Fruit fly (Drosophila melanogaster) whole organism, embryonic: Measurements from ENCODE around the gene CG32354.
A peak's percentile ranks its signal among the peaks of the same experiment; 100 is the strongest.

Source experiments
- Aef1 ChIP-seq: fragments of 200-800 bp; sonication (Bioruptor generic); IDR thresholded peaks from 3 replicates; pipeline ENCODE4 v1.3.6; 2022; ENCODE audit warnings: missing biosample characterization, missing genetic modification characterization
- Blimp-1 ChIP-seq: fragments of 200-800 bp; sonication (Bioruptor generic); optimal IDR thresholded peaks from 3 replicates; lab custom pipeline; 2018; ENCODE audit warnings: missing biosample characterization, missing genetic modification characterization, mild to moderate bottlenecking, moderate library complexity, missing genetic modification reagents
- CG10321 ChIP-seq: fragments of 200-800 bp; sonication (Bioruptor generic); IDR thresholded peaks from 2 replicates; pipeline ENCODE4 v1.3.6; 2022; ENCODE audit warnings: missing biosample characterization, missing genetic modification characterization
- CG11247 ChIP-seq: fragments of 200-800 bp; sonication (Bioruptor generic); IDR thresholded peaks from 2 replicates; pipeline ENCODE4 v1.3.6; 2022; ENCODE audit warnings: missing biosample characterization, missing genetic modification characterization
- CG11560 ChIP-seq: fragments of 200-800 bp; sonication (Bioruptor generic); IDR thresholded peaks from 3 replicates; pipeline ENCODE4 v1.3.6; 2022; ENCODE audit warnings: missing biosample characterization, missing genetic modification characterization
- CG15269 ChIP-seq: fragments of 200-800 bp; sonication (Bioruptor generic); optimal IDR thresholded peaks from 2 replicates; lab custom pipeline; 2018; ENCODE audit warnings: missing biosample characterization, mild to moderate bottlenecking, missing genetic modification characterization, moderate library complexity
- CG17802 ChIP-seq: fragments of 200-800 bp; sonication (Bioruptor generic); optimal IDR thresholded peaks from 2 replicates; lab custom pipeline; 2018; ENCODE audit warnings: missing biosample characterization, mild to moderate bottlenecking, missing genetic modification characterization, moderate library complexity
- CG4360 ChIP-seq: fragments of 200-800 bp; sonication (Bioruptor generic); IDR thresholded peaks from 2 replicates; pipeline ENCODE4 v1.3.6; 2022; ENCODE audit warnings: missing biosample characterization, missing genetic modification characterization
- CG4617 ChIP-seq: fragments of 200-800 bp; sonication (Bioruptor generic); optimal IDR thresholded peaks from 3 replicates; lab custom pipeline; 2016; ENCODE audit warnings: missing biosample characterization, missing genetic modification characterization, borderline replicate concordance
- CG4820 ChIP-seq: fragments of 200-800 bp; sonication (Bioruptor generic); optimal IDR thresholded peaks from 3 replicates; lab custom pipeline; 2016; ENCODE audit warnings: missing biosample characterization, missing genetic modification characterization
- CG8281 ChIP-seq: fragments of 200-800 bp; sonication (Bioruptor generic); optimal IDR thresholded peaks from 2 replicates; lab custom pipeline; 2018; ENCODE audit warnings: missing biosample characterization, mild to moderate bottlenecking, missing genetic modification characterization, moderate library complexity
- CTCF ChIP-seq: fragments of 200-800 bp; sonication (Bioruptor generic); optimal IDR thresholded peaks from 2 replicates; lab custom pipeline; 2017; ENCODE audit warnings: missing biosample characterization, mild to moderate bottlenecking, missing genetic modification characterization, moderate library complexity
- Dll ChIP-seq: fragments of 200-800 bp; sonication (Bioruptor generic); IDR thresholded peaks from 4 replicates; pipeline ENCODE4 v1.3.6; 2022; ENCODE audit warnings: missing biosample characterization, missing genetic modification characterization; ENCODE audit not compliant: partially characterized antibody
- E2f2 ChIP-seq: fragments of 200-800 bp; sonication (Bioruptor generic); IDR thresholded peaks from 2 replicates; pipeline ENCODE4 v1.3.6; 2022; ENCODE audit warnings: missing biosample characterization, missing genetic modification characterization
- ERR ChIP-seq: fragments of 200-800 bp; sonication (Bioruptor generic); optimal IDR thresholded peaks from 2 replicates; lab custom pipeline; 2016; ENCODE audit warnings: missing biosample characterization, missing genetic modification characterization
- Ets65A ChIP-seq: fragments of 200-800 bp; sonication (Bioruptor generic); peaks from one replicate; lab custom pipeline; 2016; ENCODE audit warnings: missing biosample characterization, missing genetic modification characterization
- Hr78 ChIP-seq, 2 experiments: fragments of 200-800 bp in 1 of 2; fragments of >200 bp in 1 of 2; sonication (Bioruptor generic) in 1 of 2; optimal IDR thresholded peaks; 2 replicates each; lab custom pipeline; 2017 to 2019; ENCODE audit warnings: missing biosample characterization in 2 of 2, missing genetic modification characterization in 2 of 2, mild to moderate bottlenecking in 1 of 2, moderate library complexity in 1 of 2
- Lhr ChIP-seq: fragments of 200-800 bp; sonication (Bioruptor generic); optimal IDR thresholded peaks from 3 replicates; lab custom pipeline; 2017; ENCODE audit warnings: mild to moderate bottlenecking, missing biosample characterization, missing genetic modification reagents, missing genetic modification characterization
- NfI ChIP-seq: fragments of 200-800 bp; sonication (Bioruptor generic); optimal IDR thresholded peaks from 3 replicates; lab custom pipeline; 2018; ENCODE audit warnings: missing biosample characterization, mild to moderate bottlenecking, missing genetic modification characterization, moderate library complexity
- Opbp ChIP-seq: fragments of 200-800 bp; sonication (Bioruptor generic); IDR thresholded peaks from 3 replicates; pipeline ENCODE4 v1.3.6; 2022; ENCODE audit warnings: missing biosample characterization, missing genetic modification characterization; ENCODE audit not compliant: partially characterized antibody
- Trl ChIP-seq, 3 experiments: fragments of >200 bp in 2 of 3; fragments of 200-800 bp in 1 of 3; sonication (Bioruptor generic) in 1 of 3; optimal IDR thresholded peaks; 2 replicates in 1 of 3; 3 replicates in 2 of 3; lab custom pipeline; 2016 to 2017; ENCODE audit warnings: missing biosample characterization in 1 of 3, missing genetic modification characterization in 1 of 3
- ash1 ChIP-seq: fragments of 200-800 bp; sonication (Bioruptor generic); optimal IDR thresholded peaks from 2 replicates; lab custom pipeline; 2018; ENCODE audit warnings: missing biosample characterization, mild to moderate bottlenecking, missing genetic modification characterization
- bcd ChIP-seq: fragments of 200-800 bp; sonication (Bioruptor generic); optimal IDR thresholded peaks from 2 replicates; lab custom pipeline; 2017; ENCODE audit warnings: missing biosample characterization, mild to moderate bottlenecking, missing genetic modification characterization
- btn ChIP-seq: fragments of 200-800 bp; sonication (Bioruptor generic); optimal IDR thresholded peaks from 2 replicates; lab custom pipeline; 2016; ENCODE audit warnings: missing biosample characterization, missing genetic modification characterization
- chif ChIP-seq, 2 experiments: fragments of 200-800 bp; sonication (Bioruptor generic); optimal IDR thresholded peaks; 3 replicates each; lab custom pipeline; 2016; ENCODE audit warnings: missing biosample characterization in 2 of 2, missing genetic modification characterization in 2 of 2
- danr ChIP-seq: fragments of 200-800 bp; sonication (Bioruptor generic); IDR thresholded peaks from 2 replicates; pipeline ENCODE4 v1.3.6; 2022; ENCODE audit warnings: missing biosample characterization, missing genetic modification characterization
- jigr1 ChIP-seq: fragments of 200-800 bp; sonication (Bioruptor generic); IDR thresholded peaks from 3 replicates; pipeline ENCODE4 v1.3.6; 2022; ENCODE audit warnings: missing biosample characterization, missing genetic modification characterization
- jing ChIP-seq: fragments of 200-800 bp; sonication (Bioruptor generic); optimal IDR thresholded peaks from 2 replicates; lab custom pipeline; 2018; ENCODE audit warnings: missing biosample characterization, mild to moderate bottlenecking, missing genetic modification characterization
- kay ChIP-seq: fragments of 200-800 bp; sonication (Bioruptor generic); optimal IDR thresholded peaks from 2 replicates; lab custom pipeline; 2016; ENCODE audit warnings: missing biosample characterization, missing genetic modification characterization
- kni ChIP-seq: fragments of 200-800 bp; sonication (Bioruptor generic); optimal IDR thresholded peaks from 3 replicates; lab custom pipeline; 2017; ENCODE audit warnings: mild to moderate bottlenecking, missing biosample characterization, missing genetic modification reagents, missing genetic modification characterization
- knrl ChIP-seq: fragments of 200-800 bp; sonication (Bioruptor generic); IDR thresholded peaks from 3 replicates; pipeline ENCODE4 v1.3.6; 2022; ENCODE audit warnings: missing biosample characterization, missing genetic modification characterization; ENCODE audit not compliant: partially characterized antibody
- mld ChIP-seq: fragments of 200-800 bp; sonication (Bioruptor generic); IDR thresholded peaks from 3 replicates; pipeline ENCODE4 v1.3.6; 2022; ENCODE audit warnings: missing biosample characterization, missing genetic modification characterization; ENCODE audit not compliant: partially characterized antibody
- nmo ChIP-seq: fragments of 200-800 bp; sonication (Bioruptor generic); optimal IDR thresholded peaks from 2 replicates; lab custom pipeline; 2018; ENCODE audit warnings: missing biosample characterization, mild to moderate bottlenecking, missing genetic modification characterization, moderate library complexity
- pros ChIP-seq: fragments of 200-800 bp; sonication (Bioruptor generic); optimal IDR thresholded peaks from 3 replicates; lab custom pipeline; 2019; ENCODE audit warnings: missing biosample characterization, mild to moderate bottlenecking, missing genetic modification characterization, moderate library complexity
- ro ChIP-seq: fragments of 200-800 bp; sonication (Bioruptor generic); IDR thresholded peaks from 2 replicates; pipeline ENCODE4 v1.3.6; 2022; ENCODE audit warnings: missing biosample characterization, missing genetic modification characterization
- schlank ChIP-seq: fragments of 200-800 bp; sonication (Bioruptor generic); optimal IDR thresholded peaks from 2 replicates; lab custom pipeline; 2018; ENCODE audit warnings: missing biosample characterization, mild to moderate bottlenecking, missing genetic modification characterization
- sd ChIP-seq: fragments of 200-800 bp; sonication (Bioruptor generic); optimal IDR thresholded peaks from 3 replicates; lab custom pipeline; 2018; ENCODE audit warnings: missing biosample characterization, mild to moderate bottlenecking, missing genetic modification characterization, moderate library complexity
- sens ChIP-seq: fragments of 200-800 bp; sonication (Bioruptor generic); peaks from one replicate; lab custom pipeline; 2016; ENCODE audit warnings: missing biosample characterization, missing genetic modification characterization
- slp2 ChIP-seq: fragments of 200-800 bp; sonication (Bioruptor generic); optimal IDR thresholded peaks from 2 replicates; lab custom pipeline; 2016; ENCODE audit warnings: missing biosample characterization, missing genetic modification characterization
- so ChIP-seq: fragments of 200-800 bp; sonication (Bioruptor generic); IDR thresholded peaks from 3 replicates; pipeline ENCODE4 v1.3.6; 2022; ENCODE audit warnings: missing biosample characterization, missing genetic modification characterization
- sqz ChIP-seq: fragments of 200-800 bp; sonication (Bioruptor generic); optimal IDR thresholded peaks from 3 replicates; lab custom pipeline; 2018; ENCODE audit warnings: missing biosample characterization, mild to moderate bottlenecking, missing genetic modification characterization
- tx ChIP-seq: fragments of 200-800 bp; sonication (Bioruptor generic); optimal IDR thresholded peaks from 2 replicates; lab custom pipeline; 2016; ENCODE audit warnings: missing biosample characterization, missing genetic modification characterization

Gene CG32354

DNA sequence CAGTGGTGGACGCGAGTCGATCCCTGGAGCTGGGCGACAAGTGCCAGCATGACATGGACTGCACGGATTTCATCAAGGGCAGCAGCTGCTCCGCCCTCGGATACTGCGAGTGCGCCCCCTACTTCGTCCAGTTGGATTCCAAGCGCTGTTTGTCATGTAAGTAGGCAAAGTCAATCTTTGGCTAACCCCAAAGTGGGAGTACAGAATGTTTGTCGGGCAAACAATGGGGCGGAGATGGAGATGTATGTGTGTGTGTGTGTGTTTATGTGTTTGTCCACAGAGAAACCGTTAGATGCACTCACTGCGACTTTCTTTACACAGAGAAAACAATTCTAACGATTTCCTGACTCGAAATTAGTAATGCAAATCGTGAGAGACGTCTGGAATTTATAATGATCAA lies 42.8 kb downstream of the CG32354 start (continued):
- no peak for TF ChIP-seq btn (GFP tag; lab: Kevin White, UChicago)
- TF ChIP-seq schlank (tag; lab: Kevin White, UChicago), result no peak
- TF ChIP-seq Lhr (GFP tag; lab: Kevin White, UChicago), result peak; percentile 6
- TF ChIP-seq tx (GFP tag; lab: Kevin White, UChicago), result no peak
- TF ChIP-seq jing (GFP tag; lab: Kevin White, UChicago), result no peak
- TF ChIP-seq danr (GFP tag; lab: Robert Waterston, UW), result no peak
- TF ChIP-seq Trl (optimal IDR thresholded peaks at IDR 0.05; lab: Kevin White, UChicago), result no peak
- no peak for TF ChIP-seq Trl (GFP tag; optimal IDR thresholded peaks at IDR 0.05; lab: Kevin White, UChicago)
- no peak for TF ChIP-seq knrl (GFP tag; lab: Robert Waterston, UW)
- no peak for TF ChIP-seq Dll (GFP tag; lab: Robert Waterston, UW)
- peak; percentile 73 for TF ChIP-seq sens

DNA sequence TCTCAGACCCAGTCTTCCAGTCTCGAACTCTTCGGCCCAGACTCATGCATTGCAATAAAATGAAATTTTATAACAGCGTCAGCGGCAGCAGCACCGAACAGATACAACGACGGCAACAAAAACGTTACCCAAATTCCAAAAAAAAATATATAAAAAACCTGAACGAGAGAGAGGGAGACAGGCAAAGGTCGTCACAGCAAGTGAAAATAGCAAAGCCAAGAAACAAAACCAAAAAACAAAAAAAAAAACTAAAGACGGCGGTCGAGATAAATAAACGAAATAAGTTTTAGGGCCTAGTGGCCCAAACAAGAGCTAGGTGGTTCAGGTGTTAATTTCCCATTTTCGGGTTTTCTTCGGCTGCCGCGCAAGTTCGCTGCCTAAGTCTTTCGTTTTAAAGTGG lies 47.9 kb downstream of the CG32354 start:
- TF ChIP-seq E2f2 (no peak), Aef1 (GFP tag; lab: Robert Waterston, UW) (no peak), CG11247 (0 out of 2 replicates have a peak, but pooled peaks have one; percentile 38), CG10321 (GFP tag; lab: Robert Waterston, UW) (no peak), CG8281 (no peak), CG4617 (GFP tag; lab: Kevin White, UChicago) (no peak), Hr78 (GFP tag; optimal IDR thresholded peaks at IDR 0.05; lab: Kevin White, UChicago) (peak in 1 of 2 experiments; percentile 47), kay (GFP tag; lab: Kevin White, UChicago) (no peak), bcd (GFP tag; lab: Kevin White, UChicago) (no peak), jigr1 (GFP tag; lab: Robert Waterston, UW) (no peak), CG15269 (tag; lab: Kevin White, UChicago) (peak; percentile 70), CG4360 (GFP tag; lab: Robert Waterston, UW) (no peak), sens (peak; percentile 11), CG11560 (tag; lab: Robert Waterston, UW) (no peak), CG4820 (no peak), mld (GFP tag; lab: Robert Waterston, UW) (no peak), ash1 (GFP tag; lab: Kevin White, UChicago) (no peak), sd (tag; lab: Kevin White, UChicago) (peak; percentile 14), Blimp-1 (peak; percentile 65), so (no peak), Ets65A (peak; percentile 62), kni (GFP tag; lab: Kevin White, UChicago) (peak; percentile 20), CTCF (GFP tag; lab: Kevin White, UChicago) (no peak), slp2 (no peak), NfI (no peak), ERR (GFP tag; lab: Kevin White, UChicago) (no peak), Opbp (no peak), chif (GFP tag; optimal IDR thresholded peaks at IDR 0.05; lab: Kevin White, UChicago) (no peak), sqz (GFP tag; lab: Kevin White, UChicago) (peak; percentile 96), ro (no peak), pros (peak; percentile 76), nmo (no peak), CG17802 (tag; lab: Kevin White, UChicago) (no peak)
- TF ChIP-seq, all 482 proteins: peak for 10
